Fruit fly (Drosophila melanogaster): Measurements from ENCODE around the gene Rtel1.
A peak's percentile ranks its signal among the peaks of the same experiment; 100 is the strongest.

The Rtel1 gene

DNA sequence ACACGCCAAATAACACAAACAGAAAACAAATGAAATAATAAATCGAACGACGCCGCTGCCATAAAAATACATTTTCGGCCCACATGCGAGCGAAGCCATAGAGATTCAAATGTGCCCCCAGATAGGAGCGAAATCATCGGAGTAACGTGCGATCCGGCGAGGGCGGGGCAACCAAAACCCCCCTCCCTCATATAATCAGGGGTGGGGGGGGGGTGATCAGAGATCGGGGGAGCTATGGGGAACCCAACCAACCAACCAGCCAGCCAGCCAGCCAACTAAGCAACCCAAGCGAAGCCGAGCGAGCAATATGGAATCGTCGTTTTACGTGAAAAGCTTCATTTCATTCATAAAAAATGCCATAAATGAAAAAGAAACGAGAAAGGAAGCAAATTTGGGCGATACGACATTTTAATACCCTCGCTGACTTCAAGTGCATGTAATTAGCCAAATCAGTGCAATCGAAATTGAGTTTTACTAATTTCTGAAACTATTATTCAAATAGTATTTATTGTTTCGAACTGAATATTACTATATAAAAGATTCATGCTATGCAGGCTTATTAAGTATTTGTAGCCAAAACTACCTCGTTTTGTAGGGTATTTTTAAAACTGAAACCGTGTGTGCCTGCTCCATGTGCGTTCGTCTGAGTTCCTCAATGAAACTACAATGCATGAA, 47.6 kb upstream of the Rtel1 start (continued):
- TF ChIP-seq ranshi (GFP tag; IDR thresholded peaks at IDR 0.05) (peak; percentile 40; the same call in 1 of the 2 replicates), CG9797 (GFP tag; optimal IDR thresholded peaks at IDR 0.05) (no peak), sim (GFP tag; IDR thresholded peaks at IDR 0.05) (no peak), CG1602 (GFP tag; optimal IDR thresholded peaks at IDR 0.05) (peak; percentile 52), ATbp (GFP tag; optimal IDR thresholded peaks at IDR 0.05) (peak; percentile 74), MBD-R2 (GFP tag; IDR thresholded peaks at IDR 0.05) (no peak), fru (optimal IDR thresholded peaks at IDR 0.05) (no peak), abd-A (tag; optimal IDR thresholded peaks at IDR 0.05) (peak; percentile 67), CG17186 (GFP tag; optimal IDR thresholded peaks at IDR 0.05) (no peak), esg (GFP tag; conservative IDR thresholded peaks at IDR 0.05) (no peak; the same call in 1 of the 2 replicates), CG14050 (GFP tag; IDR thresholded peaks at IDR 0.05) (peak; percentile 29; the same call in 1 of the 3 replicates), CG9437 (GFP tag; optimal IDR thresholded peaks at IDR 0.05) (peak; percentile 61), CG3838 (GFP tag; optimal IDR thresholded peaks at IDR 0.05) (no peak), Sin3A (optimal IDR thresholded peaks at IDR 0.05) (no peak), sr (GFP tag; IDR thresholded peaks at IDR 0.05) (peak; percentile 49), CG6689 (GFP tag; IDR thresholded peaks at IDR 0.05) (peak; percentile 70), CG4328 (GFP tag; optimal IDR thresholded peaks at IDR 0.05) (no peak), CG3407 (GFP tag; optimal IDR thresholded peaks at IDR 0.05) (peak; percentile 46), repo (GFP tag; optimal IDR thresholded peaks at IDR 0.05) (no peak), Kr (GFP tag; optimal IDR thresholded peaks at IDR 0.05) (no peak), caup (GFP tag; optimal IDR thresholded peaks at IDR 0.05; ENCODE audit: severe bottlenecking) (peak; percentile 28), corto (GFP tag; optimal IDR thresholded peaks at IDR 0.05) (no peak), pb (GFP tag; optimal IDR thresholded peaks at IDR 0.05) (no peak), CG17912 (GFP tag; optimal IDR thresholded peaks at IDR 0.05) (no peak), Dfd (GFP tag; optimal IDR thresholded peaks at IDR 0.05) (no peak), CG12769 (tag; optimal IDR thresholded peaks at IDR 0.05) (peak; percentile 79), CG10543 (GFP tag; optimal IDR thresholded peaks at IDR 0.05) (peak; percentile 70), klu (GFP tag; IDR thresholded peaks at IDR 0.05) (no peak), Ets65A (GFP tag) (peak; percentile 86), CG3847 (GFP tag; IDR thresholded peaks at IDR 0.05) (0 out of 2 replicates have a peak, but pooled peaks have one; percentile 29), CG6272 (GFP tag; IDR thresholded peaks at IDR 0.05) (no peak), tin (GFP tag; optimal IDR thresholded peaks at IDR 0.05) (peak; percentile 58), CG10147 (GFP tag; optimal IDR thresholded peaks at IDR 0.05) (peak; percentile 50), cwo (GFP tag; optimal IDR thresholded peaks at IDR 0.05) (peak; percentile 48), CG8281 (tag; optimal IDR thresholded peaks at IDR 0.05) (peak; percentile 22), E2f2 (GFP tag; IDR thresholded peaks at IDR 0.05) (peak; percentile 35; the same call in 1 of the 2 replicates), Max (GFP tag; optimal IDR thresholded peaks at IDR 0.05) (peak; percentile 17), z (GFP tag; IDR thresholded peaks at IDR 0.05) (no peak), Atf3 (GFP tag; optimal IDR thresholded peaks at IDR 0.05) (no peak), p53 (GFP tag; optimal IDR thresholded peaks at IDR 0.05) (no peak), CG12155 (GFP tag; optimal IDR thresholded peaks at IDR 0.05) (peak; percentile 66), cad (GFP tag; optimal IDR thresholded peaks at IDR 0.05) (no peak), Vsx1 (GFP tag; optimal IDR thresholded peaks at IDR 0.05) (peak; percentile 78), twi (tag; optimal IDR thresholded peaks at IDR 0.05) (no peak), fd96Cb (tag; optimal IDR thresholded peaks at IDR 0.05) (peak; percentile 78), inv (GFP tag; IDR thresholded peaks at IDR 0.05; ENCODE audit: partially characterized antibody) (no peak), NFAT (GFP tag; IDR thresholded peaks at IDR 0.05) (no peak), grau (tag; optimal IDR thresholded peaks at IDR 0.05) (peak; percentile 69), HmgD (GFP tag; optimal IDR thresholded peaks at IDR 0.05) (no peak), CG4820 (GFP tag; optimal IDR thresholded peaks at IDR 0.05) (peak; percentile 59), rib (GFP tag; IDR thresholded peaks at IDR 0.05) (no peak)

Measured in whole organism, embryonic.